Worm (Caenorhabditis elegans) whole organism, young adult: ENCODE measurements around the gene spe-51.
"Not testable (repeated sequence)": the region's sequence is repeated elsewhere in the genome, so short reads cannot be mapped to it uniquely, and the experiment has no call there.

Experiments used
- B0261.1 ChIP-seq: sonication (generic microtip); optimal IDR thresholded peaks from 2 replicates; lab custom pipeline; 2016; ENCODE audit warnings: mild to moderate bottlenecking, missing genetic modification characterization, moderate library complexity, missing compliant biosample characterization
- D2030.7 ChIP-seq: fragments of 200-800 bp; sonication (Bioruptor generic); IDR thresholded peaks from 2 replicates; pipeline ENCODE4 v1.3.6; 2022; ENCODE audit warnings: missing genetic modification reagents, missing genetic modification characterization, missing compliant biosample characterization
- F22D6.2 ChIP-seq: sonication (generic microtip); optimal IDR thresholded peaks from 2 replicates; lab custom pipeline; 2016; ENCODE audit warnings: mild to moderate bottlenecking, missing genetic modification characterization, missing compliant biosample characterization
- F37B4.10 ChIP-seq: fragments of 200-800 bp; sonication (Bioruptor generic); IDR thresholded peaks from 2 replicates; pipeline ENCODE4 v1.3.6; 2022; ENCODE audit warnings: missing genetic modification characterization, missing compliant biosample characterization
- K11D2.4 ChIP-seq: fragments of 200-800 bp; sonication (Bioruptor generic); IDR thresholded peaks from 2 replicates; pipeline ENCODE4 v1.3.6; 2022; ENCODE audit warnings: missing genetic modification reagents, missing genetic modification characterization, missing compliant biosample characterization
- K12H6.12 ChIP-seq: fragments of 200-800 bp; sonication (Bioruptor generic); optimal IDR thresholded peaks from 2 replicates; lab custom pipeline; 2018; ENCODE audit warnings: mild to moderate bottlenecking, missing genetic modification characterization, missing compliant biosample characterization
- T07F8.4 ChIP-seq: sonication (generic microtip); optimal IDR thresholded peaks from 2 replicates; lab custom pipeline; 2016; ENCODE audit warnings: mild to moderate bottlenecking, missing genetic modification characterization, moderate library complexity, missing compliant biosample characterization
- Y79H2A.3 ChIP-seq: fragments of 200-800 bp; sonication (Bioruptor generic); conservative IDR thresholded peaks from 2 replicates; pipeline ENCODE4 v1.3.6; 2022; ENCODE audit warnings: missing genetic modification reagents, missing genetic modification characterization, missing compliant biosample characterization
- Y95B8A.8 ChIP-seq: fragments of 200-800 bp; sonication (Bioruptor generic); IDR thresholded peaks from 2 replicates; pipeline ENCODE4 v1.3.6; 2022; ENCODE audit warnings: missing genetic modification reagents, missing genetic modification characterization, missing compliant biosample characterization
- atf-7 ChIP-seq: sonication (generic microtip); optimal IDR thresholded peaks from 2 replicates; lab custom pipeline; 2017; ENCODE audit warnings: mild to moderate bottlenecking, missing genetic modification characterization, missing compliant biosample characterization
- attf-5 ChIP-seq: fragments of 200-800 bp; sonication (Bioruptor generic); optimal IDR thresholded peaks from 2 replicates; lab custom pipeline; 2018; ENCODE audit warnings: mild to moderate bottlenecking, missing genetic modification characterization, missing compliant biosample characterization
- attf-6 ChIP-seq: fragments of 200-800 bp; sonication (Bioruptor generic); IDR thresholded peaks from 2 replicates; pipeline ENCODE4 v1.3.6; 2022; ENCODE audit warnings: missing genetic modification reagents, missing genetic modification characterization, missing compliant biosample characterization
- bed-1 ChIP-seq: fragments of 200-800 bp; sonication (Bioruptor generic); IDR thresholded peaks from 2 replicates; pipeline ENCODE4 v1.3.6; 2022; ENCODE audit warnings: missing genetic modification reagents, missing genetic modification characterization, missing compliant biosample characterization
- bed-2 ChIP-seq: fragments of 200-800 bp; sonication (Bioruptor generic); IDR thresholded peaks from 2 replicates; pipeline ENCODE4 v1.3.6; 2022; ENCODE audit warnings: missing genetic modification reagents, missing genetic modification characterization, missing compliant biosample characterization
- cebp-1 ChIP-seq, 2 experiments: fragments of 200-800 bp in 1 of 2; sonication (Bioruptor generic) in 1 of 2; sonication (generic microtip) in 1 of 2; IDR thresholded peaks in 1 of 2; optimal IDR thresholded peaks in 1 of 2; 2 replicates each; pipeline versions ENCODE4 v1.3.6 to Lab custom; 2017 to 2022; ENCODE audit warnings: missing compliant biosample characterization in 2 of 2, missing genetic modification characterization in 2 of 2, mild to moderate bottlenecking in 1 of 2, missing genetic modification reagents in 1 of 2, moderate library complexity in 1 of 2
- cebp-2 ChIP-seq: fragments of 200-800 bp; sonication (Bioruptor generic); IDR thresholded peaks from 2 replicates; pipeline ENCODE4 v1.3.6; 2022; ENCODE audit warnings: missing genetic modification characterization, missing compliant biosample characterization
- ceh-27 ChIP-seq: fragments of 200-800 bp; sonication (Bioruptor generic); optimal IDR thresholded peaks from 2 replicates; lab custom pipeline; 2018; ENCODE audit warnings: mild to moderate bottlenecking, missing genetic modification characterization, moderate library complexity, missing compliant biosample characterization
- ceh-58 ChIP-seq: fragments of 200-800 bp; sonication (Bioruptor generic); IDR thresholded peaks from 2 replicates; pipeline ENCODE4 v1.3.6; 2022; ENCODE audit warnings: missing genetic modification characterization, missing compliant biosample characterization
- dox-1 ChIP-seq: fragments of 200-800 bp; sonication (Bioruptor generic); IDR thresholded peaks from 2 replicates; pipeline ENCODE4 v1.3.6; 2022; ENCODE audit warnings: missing genetic modification reagents, missing genetic modification characterization, missing compliant biosample characterization
- egl-44 ChIP-seq: fragments of 200-800 bp; sonication (Bioruptor generic); IDR thresholded peaks from 2 replicates; pipeline ENCODE4 v1.3.6; 2022; ENCODE audit warnings: missing genetic modification reagents, missing genetic modification characterization, missing compliant biosample characterization
- ekl-4 ChIP-seq: fragments of 200-800 bp; sonication (Bioruptor generic); IDR thresholded peaks from 2 replicates; pipeline ENCODE4 v1.3.6; 2022; ENCODE audit warnings: missing genetic modification reagents, missing genetic modification characterization, missing compliant biosample characterization
- let-526 ChIP-seq: fragments of 200-800 bp; sonication (Bioruptor generic); IDR thresholded peaks from 2 replicates; pipeline ENCODE4 v1.3.6; 2022; ENCODE audit warnings: missing genetic modification reagents, missing genetic modification characterization, missing compliant biosample characterization
- let-607 ChIP-seq, 2 experiments: fragments of 200-800 bp in 1 of 2; sonication (Bioruptor generic) in 1 of 2; sonication (generic microtip) in 1 of 2; optimal IDR thresholded peaks; 2 replicates each; lab custom pipeline; 2016 to 2018; ENCODE audit warnings: mild to moderate bottlenecking in 2 of 2, missing compliant biosample characterization in 2 of 2, missing genetic modification characterization in 2 of 2, moderate library complexity in 2 of 2, missing genotype in 1 of 2
- lsl-1 ChIP-seq: fragments of 200-800 bp; sonication (Bioruptor generic); optimal IDR thresholded peaks from 2 replicates; lab custom pipeline; 2018; ENCODE audit warnings: mild to moderate bottlenecking, missing genetic modification characterization, moderate library complexity, missing compliant biosample characterization
- madf-10 ChIP-seq: sonication (generic microtip); optimal IDR thresholded peaks from 2 replicates; lab custom pipeline; 2016; ENCODE audit warnings: mild to moderate bottlenecking, missing genetic modification characterization, missing compliant biosample characterization
- madf-6 ChIP-seq: fragments of 200-800 bp; sonication (Bioruptor generic); IDR thresholded peaks from 2 replicates; pipeline ENCODE4 v1.3.6; 2022; ENCODE audit warnings: missing genetic modification reagents, missing genetic modification characterization, missing compliant biosample characterization
- madf-8 ChIP-seq: fragments of 200-800 bp; sonication (Bioruptor generic); conservative IDR thresholded peaks from 2 replicates; pipeline ENCODE4 v1.3.6; 2022; ENCODE audit warnings: missing genetic modification reagents, missing genetic modification characterization, missing compliant biosample characterization
- nfyb-1 ChIP-seq: fragments of 200-800 bp; sonication (Bioruptor generic); IDR thresholded peaks from 2 replicates; pipeline ENCODE4 v1.3.6; 2022; ENCODE audit warnings: missing genetic modification reagents, missing genetic modification characterization, missing compliant biosample characterization
- nhr-80 ChIP-seq: sonication (generic microtip); optimal IDR thresholded peaks from 2 replicates; lab custom pipeline; 2016; ENCODE audit warnings: missing genetic modification characterization, missing compliant biosample characterization
- nhr-90 ChIP-seq: sonication (generic microtip); optimal IDR thresholded peaks from 2 replicates; lab custom pipeline; 2016; ENCODE audit warnings: missing genotype, mild to moderate bottlenecking, missing genetic modification characterization, missing compliant biosample characterization
- pbrm-1 ChIP-seq: fragments of 200-800 bp; sonication (Bioruptor generic); IDR thresholded peaks from 2 replicates; pipeline ENCODE4 v1.3.6; 2022; ENCODE audit warnings: missing genetic modification reagents, missing genetic modification characterization, missing compliant biosample characterization
- repo-1 ChIP-seq: sonication (generic microtip); optimal IDR thresholded peaks from 2 replicates; lab custom pipeline; 2017; ENCODE audit warnings: mild to moderate bottlenecking, missing genetic modification characterization, missing compliant biosample characterization
- sea-2 ChIP-seq: fragments of 200-800 bp; sonication (Bioruptor generic); IDR thresholded peaks from 2 replicates; pipeline ENCODE4 v1.3.6; 2022; ENCODE audit warnings: missing genetic modification characterization, missing compliant biosample characterization
- snpc-4 ChIP-seq, 5 experiments: fragments of 150-350 bp in 1 of 5; sonication (generic microtip) in 4 of 5; optimal IDR thresholded peaks; 2 replicates each; lab custom pipeline; 2014 to 2018; ENCODE audit warnings: missing genetic modification characterization in 5 of 5, missing biosample characterization in 3 of 5, antibody characterized with exemption in 2 of 5, mild to moderate bottlenecking in 2 of 5, missing compliant biosample characterization in 2 of 5, missing genotype in 2 of 5, moderate library complexity in 2 of 5, missing genetic modification reagents in 1 of 5
- somi-1 ChIP-seq: fragments of 200-800 bp; sonication (Bioruptor generic); optimal IDR thresholded peaks from 2 replicates; lab custom pipeline; 2018; ENCODE audit warnings: mild to moderate bottlenecking, missing genetic modification characterization, missing compliant biosample characterization
- tbp1 ChIP-seq: fragments of 200-800 bp; sonication (Bioruptor generic); optimal IDR thresholded peaks from 2 replicates; lab custom pipeline; 2018; ENCODE audit warnings: mild to moderate bottlenecking, missing genetic modification characterization, missing compliant biosample characterization
- tlf-1 ChIP-seq: fragments of 200-800 bp; sonication (Bioruptor generic); optimal IDR thresholded peaks from 2 replicates; lab custom pipeline; 2018; ENCODE audit warnings: mild to moderate bottlenecking, missing genetic modification characterization, missing compliant biosample characterization
- ztf-6 ChIP-seq: fragments of 200-800 bp; sonication (Bioruptor generic); IDR thresholded peaks from 2 replicates; pipeline ENCODE4 v1.3.6; 2022; ENCODE audit warnings: missing genetic modification reagents, missing genetic modification characterization, missing compliant biosample characterization

The spe-51 gene

ce11 chrIV:4725478-4725920, 32.9 kb downstream of the spe-51 start (continued):
- TF ChIP-seq cebp-1 (GFP tag; IDR thresholded peaks at IDR 0.05; lab: Robert Waterston, UW) (peak; percentile 97), cebp-1 (tag; optimal IDR thresholded peaks at IDR 0.05; lab: Kevin White, UChicago) (peak; percentile 91), let-607 (tag; optimal IDR thresholded peaks at IDR 0.05; lab: Kevin White, UChicago) (peak; percentile 24 to 95), snpc-4 (tag; optimal IDR thresholded peaks at IDR 0.05; lab: Kevin White, UChicago) (peak in 2 of 4 experiments; percentile 74 to 78), tlf-1 (GFP tag; lab: Kevin White, UChicago) (peak; percentile 95), nhr-90 (tag; lab: Kevin White, UChicago) (peak; percentile 69), egl-44 (GFP tag; lab: Robert Waterston, UW) (peak; percentile 98), nfyb-1 (GFP tag; lab: Robert Waterston, UW) (peak; percentile 99), K12H6.12 (peak; percentile 75), somi-1 (GFP tag; lab: Kevin White, UChicago) (peak; percentile 94), ceh-58 (GFP tag; lab: Robert Waterston, UW) (0 out of 2 replicates have a peak, but pooled peaks have one; percentile 87), pbrm-1 (GFP tag; lab: Robert Waterston, UW) (peak; percentile 99), F37B4.10 (peak; percentile 100), dox-1 (GFP tag; lab: Robert Waterston, UW) (peak; percentile 100), nhr-80 (peak; percentile 74), bed-1 (GFP tag; lab: Robert Waterston, UW) (peak; percentile 100), K11D2.4 (GFP tag; lab: Robert Waterston, UW) (peak; percentile 100), ekl-4 (GFP tag; lab: Robert Waterston, UW) (peak; percentile 99), bed-2 (GFP tag; lab: Robert Waterston, UW) (peak; percentile 100), tbp1 (peak; percentile 38), let-526 (GFP tag; lab: Robert Waterston, UW) (peak; percentile 100), D2030.7 (GFP tag; lab: Robert Waterston, UW) (peak; percentile 91), madf-6 (GFP tag; lab: Robert Waterston, UW) (peak; percentile 89), madf-8 (GFP tag; lab: Robert Waterston, UW) (peak; percentile 89), ztf-6 (peak; percentile 99), cebp-2 (GFP tag; lab: Robert Waterston, UW) (peak; percentile 99), repo-1 (peak; percentile 72), attf-5 (GFP tag; lab: Kevin White, UChicago) (peak; percentile 90), Y79H2A.3 (GFP tag; lab: Robert Waterston, UW) (peak; percentile 95), attf-6 (GFP tag; lab: Robert Waterston, UW) (peak; percentile 83), ceh-27 (peak; percentile 42), T07F8.4 (peak; percentile 39), sea-2 (GFP tag; lab: Robert Waterston, UW) (peak; percentile 99), atf-7 (peak; percentile 80), madf-10 (tag; lab: Kevin White, UChicago) (peak; percentile 80), B0261.1 (tag; lab: Kevin White, UChicago) (peak; percentile 19), F22D6.2 (tag; lab: Kevin White, UChicago) (peak; percentile 88), Y95B8A.8 (GFP tag; lab: Robert Waterston, UW) (peak; percentile 99), lsl-1 (GFP tag; lab: Kevin White, UChicago) (peak; percentile 70)
- TF ChIP-seq snpc-4 (GFP tag; optimal IDR thresholded peaks at IDR 0.05; lab: Kevin White, UChicago), result not testable (repeated sequence)
- TF ChIP-seq, all 124 proteins: peak for 86; not testable (repeated sequence) for 38
